Fruit fly (Drosophila melanogaster) whole organism, wandering third instar larva: ENCODE measurements around the gene TbCMF46.

Experiments
- Myc ChIP-seq: fragments of >200 bp; optimal IDR thresholded peaks from 2 replicates; lab custom pipeline; 2017
- br ChIP-seq: fragments of 200-800 bp; sonication (Bioruptor generic); optimal IDR thresholded peaks from 2 replicates; lab custom pipeline; 2016; ENCODE audit warnings: missing biosample characterization, missing genetic modification characterization

DNA sequence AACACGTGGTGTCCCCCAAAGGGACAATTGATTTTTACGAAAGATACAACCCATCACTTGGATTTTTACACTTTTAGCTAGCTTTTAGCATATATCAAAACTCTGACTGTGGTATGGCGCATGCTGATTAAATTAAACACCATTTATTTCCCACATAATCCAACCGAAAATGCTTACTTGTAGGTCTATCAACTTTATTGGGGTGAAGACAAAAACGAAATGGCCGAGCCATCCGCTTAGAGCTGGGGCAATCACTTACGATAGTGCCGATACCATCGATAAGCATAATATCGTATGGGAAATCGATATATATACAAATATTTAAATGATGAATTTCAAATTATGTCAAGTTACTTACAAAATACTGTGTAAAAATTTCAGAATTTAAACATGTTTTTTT, 27.4 kb downstream of the TbCMF46 start, which contains the start of gene RpS2:
- TF ChIP-seq Myc (lab: Kevin White, UChicago): peak; percentile 53
- peak; percentile 51 for TF ChIP-seq br (GFP tag; lab: Kevin White, UChicago)
